Worm (Caenorhabditis elegans): Measurements from ENCODE around the gene ddb-1.

The ddb-1 gene

ce11 chrIV:12156642-12157233, 35.8 kb upstream of the ddb-1 start, which contains the start of gene eri-12:
TSS of gene eri-12 (plus strand) at chrIV:12156838.
- TF ChIP-seq hlh-30 (tag; optimal IDR thresholded peaks at IDR 0.05; ENCODE audit: insufficient read depth) = peak; percentile 74
- peak; percentile 49 for TF ChIP-seq unc-55 (GFP tag; optimal IDR thresholded peaks at IDR 0.05)
- no peak for TF ChIP-seq pag-3 (tag; optimal IDR thresholded peaks at IDR 0.05; ENCODE audit: borderline replicate concordance)
- TF ChIP-seq ceh-48 (tag; optimal IDR thresholded peaks at IDR 0.05) = peak; percentile 43

DNA sequence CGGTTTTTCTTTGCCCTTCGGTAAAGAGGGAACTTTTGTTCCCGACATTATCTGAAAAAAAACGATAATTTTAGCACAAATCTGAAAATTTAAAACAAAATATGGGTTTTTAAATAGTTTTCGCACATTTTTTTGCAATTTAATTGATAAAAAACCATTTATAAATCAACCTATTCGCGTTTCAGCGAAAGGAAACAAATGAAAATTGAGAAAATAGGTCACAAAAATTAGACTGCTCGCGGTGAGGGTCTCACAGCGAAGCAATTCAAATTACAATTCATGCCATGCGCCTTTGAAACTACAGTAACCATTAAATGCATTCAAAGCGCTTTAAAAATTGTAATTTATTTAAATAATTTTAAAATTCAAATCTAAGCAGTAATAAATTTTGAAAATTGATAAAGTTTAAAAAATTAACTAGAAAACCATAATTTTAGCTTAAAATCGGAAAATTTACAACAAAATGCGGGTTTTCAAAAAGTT, 33.3 kb upstream of the ddb-1 start, which contains the start of gene B0001.7:
Gene B0001.7, minus strand, starts transcription at position 51 of the 483 bp plus-strand sequence.
- TF ChIP-seq F13H6.1 (tag; optimal IDR thresholded peaks at IDR 0.05) = no peak
- TF ChIP-seq dmd-4 (tag; optimal IDR thresholded peaks at IDR 0.05; ENCODE audit: borderline replicate concordance) = no peak
- TF ChIP-seq ceh-2 (tag; optimal IDR thresholded peaks at IDR 0.05) = no peak
- no peak for TF ChIP-seq pqm-1 (tag; optimal IDR thresholded peaks at IDR 0.05)
- no peak for TF ChIP-seq ceh-34 (tag; optimal IDR thresholded peaks at IDR 0.05)
- TF ChIP-seq nhr-232 (tag; optimal IDR thresholded peaks at IDR 0.05) = no peak
- TF ChIP-seq ref-2 (tag; optimal IDR thresholded peaks at IDR 0.05) = no peak
- TF ChIP-seq ceh-48 (tag; optimal IDR thresholded peaks at IDR 0.05) = no peak
- no peak for TF ChIP-seq pag-3 (tag; optimal IDR thresholded peaks at IDR 0.05; ENCODE audit: borderline replicate concordance)
- TF ChIP-seq unc-55 (GFP tag; optimal IDR thresholded peaks at IDR 0.05) = no peak
- TF ChIP-seq fax-1 (tag; optimal IDR thresholded peaks at IDR 0.05) = no peak
- TF ChIP-seq pax-1 (tag; optimal IDR thresholded peaks at IDR 0.05) = no peak
- no peak for TF ChIP-seq ceh-24 (tag; optimal IDR thresholded peaks at IDR 0.05)
- no peak for TF ChIP-seq ceh-14 (tag; optimal IDR thresholded peaks at IDR 0.05)
- no peak for TF ChIP-seq fkh-10 (GFP tag; optimal IDR thresholded peaks at IDR 0.05)
- no peak for TF ChIP-seq npax-4 (tag; optimal IDR thresholded peaks at IDR 0.05)
- no peak for TF ChIP-seq lin-11 (tag; optimal IDR thresholded peaks at IDR 0.05)
- no peak for TF ChIP-seq sox-2 (GFP tag; IDR thresholded peaks at IDR 0.05)
- no peak for TF ChIP-seq dve-1 (tag; optimal IDR thresholded peaks at IDR 0.05)
- TF ChIP-seq ceh-9 (tag; optimal IDR thresholded peaks at IDR 0.05) = no peak

DNA sequence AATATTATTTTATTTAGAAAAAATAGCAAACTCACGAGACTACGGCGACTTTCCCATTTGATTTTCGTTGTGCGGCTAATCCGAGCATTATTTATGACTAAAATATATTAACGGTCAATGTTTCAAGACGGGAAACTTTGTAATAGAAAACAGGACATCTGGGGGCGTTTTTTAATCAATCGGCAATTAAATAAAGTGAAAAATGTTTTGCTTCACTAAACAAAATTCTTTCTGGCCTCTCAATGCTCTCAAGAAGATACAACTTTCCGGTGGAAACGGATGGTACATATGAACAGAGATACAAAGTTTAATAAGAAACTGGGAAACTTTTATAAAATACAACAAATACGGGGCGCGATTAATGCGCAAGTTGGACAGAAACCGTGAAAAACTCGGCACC, 29.9 kb upstream of the ddb-1 start, which contains the start of gene B0001.2:
Gene B0001.2, minus strand, starts transcription at position 101 of the 400 bp plus-strand sequence.
- no peak for TF ChIP-seq tbx-7 (tag; optimal IDR thresholded peaks at IDR 0.05)
- no peak for TF ChIP-seq ceh-9 (tag; optimal IDR thresholded peaks at IDR 0.05)
- no peak for TF ChIP-seq zip-5 (tag; optimal IDR thresholded peaks at IDR 0.05)
- TF ChIP-seq elt-4 (tag; optimal IDR thresholded peaks at IDR 0.05) = no peak
- TF ChIP-seq dmd-4 (tag; optimal IDR thresholded peaks at IDR 0.05; ENCODE audit: borderline replicate concordance) = no peak
- no peak for TF ChIP-seq ceh-2 (tag; optimal IDR thresholded peaks at IDR 0.05)
- no peak for TF ChIP-seq nhr-11 (tag; optimal IDR thresholded peaks at IDR 0.05)
- no peak for TF ChIP-seq ceh-18 (tag; optimal IDR thresholded peaks at IDR 0.05)
- TF ChIP-seq hlh-30 (tag; optimal IDR thresholded peaks at IDR 0.05; ENCODE audit: insufficient read depth) = no peak
- TF ChIP-seq C38D4.7 (GFP tag; optimal IDR thresholded peaks at IDR 0.05) = no peak
- TF ChIP-seq tbx-2 (tag; optimal IDR thresholded peaks at IDR 0.05) = no peak
- TF ChIP-seq nfya-1 (tag; optimal IDR thresholded peaks at IDR 0.05) = no peak
- TF ChIP-seq pag-3 (tag; optimal IDR thresholded peaks at IDR 0.05; ENCODE audit: borderline replicate concordance) = no peak
- TF ChIP-seq sox-2 (GFP tag; IDR thresholded peaks at IDR 0.05) = no peak

- TF ChIP-seq eyg-1 (tag; optimal IDR thresholded peaks at IDR 0.05) = no peak
- no peak for TF ChIP-seq Y22D7AL.16 (tag; optimal IDR thresholded peaks at IDR 0.05)
- TF ChIP-seq pag-3 (tag; optimal IDR thresholded peaks at IDR 0.05; ENCODE audit: borderline replicate concordance) = no peak
- TF ChIP-seq madf-2 (tag; optimal IDR thresholded peaks at IDR 0.05) = no peak
- no peak for TF ChIP-seq ztf-16 (tag; optimal IDR thresholded peaks at IDR 0.05)
- no peak for TF ChIP-seq unc-86 (tag; optimal IDR thresholded peaks at IDR 0.05)
- no peak for TF ChIP-seq F13H6.1 (tag; optimal IDR thresholded peaks at IDR 0.05)
- no peak for TF ChIP-seq ref-2 (tag; optimal IDR thresholded peaks at IDR 0.05)
- TF ChIP-seq npax-4 (tag; optimal IDR thresholded peaks at IDR 0.05) = no peak
- TF ChIP-seq unc-55 (GFP tag; optimal IDR thresholded peaks at IDR 0.05) = no peak
- TF ChIP-seq T23F11.4 (GFP tag; optimal IDR thresholded peaks at IDR 0.05) = no peak
- no peak for TF ChIP-seq hlh-8 (tag; optimal IDR thresholded peaks at IDR 0.05)
- TF ChIP-seq tbx-2 (tag; optimal IDR thresholded peaks at IDR 0.05) = no peak
Measured at ce11 chrIV:12149609-12150008, 28.6 kb upstream of the ddb-1 start.
